Fruit fly (Drosophila melanogaster): ENCODE data around the gene nerfin-1.

Gene nerfin-1

DNA sequence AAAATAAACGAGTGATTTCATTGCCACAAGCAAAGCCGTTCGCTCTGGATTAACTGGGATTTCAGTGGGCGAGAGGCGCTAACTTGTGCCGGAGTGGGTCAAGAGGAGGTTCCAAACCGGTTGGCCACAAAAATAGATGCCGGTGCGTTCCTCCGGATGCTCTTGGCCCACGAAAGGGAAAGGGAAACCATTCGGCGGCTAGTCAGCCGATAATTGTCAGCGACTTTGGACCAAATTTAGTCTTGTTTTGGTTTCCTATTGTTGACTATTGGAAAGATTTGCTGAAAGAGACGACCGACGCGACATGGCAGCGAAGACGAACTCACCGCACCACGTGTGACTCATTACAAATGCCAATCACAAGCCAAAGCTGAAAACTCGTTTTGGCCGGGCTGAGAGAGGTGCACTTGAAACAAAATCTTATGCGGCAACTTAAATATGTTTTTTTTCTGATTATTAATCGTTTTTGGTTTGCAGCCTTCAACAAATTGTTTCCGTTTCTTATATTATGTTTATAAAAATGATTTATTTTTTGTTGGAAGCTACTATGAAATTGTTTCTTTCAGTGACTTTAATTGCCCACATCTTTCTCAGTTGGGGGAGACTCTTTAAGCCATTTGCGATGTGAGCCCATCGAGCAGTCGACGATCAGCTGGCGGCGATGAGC, 13.5 kb upstream of the nerfin-1 start, which contains the start of gene CG34056 (continued):
- TF ChIP-seq cad (GFP tag; optimal IDR thresholded peaks at IDR 0.05) (no peak), schlank (tag; optimal IDR thresholded peaks at IDR 0.05) (peak; percentile 49), hbn (GFP tag; IDR thresholded peaks at IDR 0.05; ENCODE audit: partially characterized antibody) (no peak), CG1024 (GFP tag; IDR thresholded peaks at IDR 0.05) (peak; percentile 92)

DNA sequence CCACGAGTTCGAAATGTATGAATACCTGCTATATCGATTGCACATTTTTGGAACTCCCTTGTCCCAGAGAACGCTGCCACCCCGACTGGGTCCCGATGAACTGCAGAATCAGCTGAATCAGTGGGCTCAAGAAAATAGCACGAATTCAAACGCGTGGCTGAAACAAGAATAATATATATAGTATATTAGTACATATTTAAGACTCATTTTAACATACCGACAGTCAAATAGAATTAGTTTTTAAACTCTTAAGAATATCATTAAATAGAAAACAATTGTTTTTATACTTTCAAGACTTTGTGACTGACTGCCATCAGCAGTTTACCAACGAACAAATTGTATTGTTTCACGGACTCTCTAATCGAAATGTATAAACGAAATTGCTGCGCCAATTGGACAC, 11.8 kb upstream of the nerfin-1 start, which contains the start of gene CG34057:
TSS of gene CG34057 (plus strand) at position 301 of the 400 bp plus-strand sequence.
- TF ChIP-seq CG11696 (GFP tag; IDR thresholded peaks at IDR 0.05) (no peak), CG15269 (tag; optimal IDR thresholded peaks at IDR 0.05) (no peak), scrt (GFP tag; optimal IDR thresholded peaks at IDR 0.05) (no peak), Myb (GFP tag; optimal IDR thresholded peaks at IDR 0.05) (no peak), zen (tag; optimal IDR thresholded peaks at IDR 0.05) (no peak), CG6683 (GFP tag; optimal IDR thresholded peaks at IDR 0.05) (no peak)

DNA sequence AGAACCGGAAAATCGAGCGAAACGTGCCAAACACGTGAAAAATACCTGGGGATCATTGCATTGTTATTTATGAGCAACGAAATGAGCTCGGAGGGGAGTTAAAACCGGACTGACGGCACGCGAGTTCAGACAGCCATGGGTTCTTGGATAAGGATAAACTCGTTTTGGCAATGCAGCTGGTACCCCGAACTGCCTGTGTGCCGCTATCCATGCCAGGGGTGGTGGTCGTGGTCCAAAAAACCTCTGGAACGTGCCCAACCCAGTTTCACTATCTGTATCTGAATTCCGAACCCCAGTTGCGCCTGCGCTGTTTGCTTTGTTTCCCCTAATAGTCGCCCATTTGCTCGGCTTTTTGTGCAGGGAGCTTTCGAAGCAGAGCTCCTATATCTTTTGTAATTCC, 9.6 kb upstream of the nerfin-1 start:
- TF ChIP-seq Hey (tag; optimal IDR thresholded peaks at IDR 0.05) (peak; percentile 68), sd (tag; optimal IDR thresholded peaks at IDR 0.05) (peak; percentile 42), bbx (GFP tag; IDR thresholded peaks at IDR 0.05; ENCODE audit: partially characterized antibody) (peak; percentile 36; the same call in 1 of the 2 replicates), so (GFP tag; IDR thresholded peaks at IDR 0.05) (no peak), nerfin-1 (tag; optimal IDR thresholded peaks at IDR 0.05) (peak; percentile 100), Lhr (GFP tag; optimal IDR thresholded peaks at IDR 0.05) (no peak), insv (GFP tag; optimal IDR thresholded peaks at IDR 0.05) (no peak), kni (GFP tag; optimal IDR thresholded peaks at IDR 0.05) (peak; percentile 33), sens (GFP tag) (peak; percentile 44), pros (GFP tag; optimal IDR thresholded peaks at IDR 0.05) (peak; percentile 61), Stat92E (GFP tag; optimal IDR thresholded peaks at IDR 0.05) (no peak), mld (GFP tag; IDR thresholded peaks at IDR 0.05; ENCODE audit: partially characterized antibody) (peak; percentile 57; the same call in 1 of the 3 replicates), prd (optimal IDR thresholded peaks at IDR 0.05) (no peak), prd (GFP tag; IDR thresholded peaks at IDR 0.05) (no peak), grau (tag; optimal IDR thresholded peaks at IDR 0.05) (no peak), CG2889 (GFP tag; IDR thresholded peaks at IDR 0.05) (no peak), gsb-n (tag; optimal IDR thresholded peaks at IDR 0.05) (peak; percentile 14), NFAT (GFP tag; IDR thresholded peaks at IDR 0.05) (no peak), gro (GFP tag; optimal IDR thresholded peaks at IDR 0.05) (no peak), CG6791 (GFP tag; IDR thresholded peaks at IDR 0.05; ENCODE audit: partially characterized antibody) (peak; percentile 46; the same call in 1 of the 3 replicates)

DNA sequence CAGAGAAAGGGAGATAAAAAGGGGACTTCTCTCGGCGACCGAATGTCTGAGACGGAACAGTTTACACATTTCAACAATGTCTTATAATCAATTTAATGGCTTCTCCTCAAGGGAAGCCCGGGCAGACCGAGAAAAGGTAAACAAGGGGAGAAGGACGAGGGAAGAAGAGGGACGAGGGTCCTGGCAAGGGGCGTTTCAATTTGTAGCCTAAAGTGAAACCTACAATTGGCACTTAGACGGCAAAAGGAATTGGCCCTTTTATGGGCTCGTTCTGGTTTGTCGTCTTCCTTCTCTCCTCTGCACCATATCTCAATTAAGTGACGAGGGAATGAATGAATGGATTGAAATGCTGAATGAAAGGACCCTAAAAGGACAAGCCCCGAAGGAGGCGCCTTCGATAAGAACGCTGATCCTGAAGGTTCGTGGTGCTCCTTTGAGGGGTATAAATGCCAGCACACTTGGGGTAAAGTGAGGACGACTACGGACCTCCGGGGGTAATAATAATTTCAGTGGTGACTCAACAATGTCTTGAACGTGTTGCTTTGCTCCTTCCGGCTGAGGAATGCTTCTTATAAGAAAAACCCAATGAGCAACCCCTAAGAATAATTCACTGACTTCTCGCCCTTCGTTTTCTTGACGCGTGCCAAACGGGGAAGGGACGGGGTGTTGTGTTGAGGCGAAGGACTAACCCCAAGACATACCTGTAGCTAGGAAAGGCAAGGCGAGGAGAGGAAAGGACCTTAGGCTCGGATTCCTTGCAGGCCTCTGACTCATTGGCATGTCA, 8.3 kb upstream of the nerfin-1 start:
- no peak for TF ChIP-seq CG12769 (tag; optimal IDR thresholded peaks at IDR 0.05)
- TF ChIP-seq wek (GFP tag; optimal IDR thresholded peaks at IDR 0.05), result no peak
- no peak for TF ChIP-seq vvl (GFP tag; IDR thresholded peaks at IDR 0.05)
- TF ChIP-seq CG1602 (GFP tag; optimal IDR thresholded peaks at IDR 0.05), result no peak
- TF ChIP-seq Med (GFP tag), result peak; percentile 61
- no peak for TF ChIP-seq CG17186 (GFP tag; optimal IDR thresholded peaks at IDR 0.05)
- no peak for TF ChIP-seq sens-2 (GFP tag; IDR thresholded peaks at IDR 0.05)
- TF ChIP-seq Bdp1 (GFP tag; optimal IDR thresholded peaks at IDR 0.05), result no peak
- TF ChIP-seq Ravus (GFP tag; IDR thresholded peaks at IDR 0.05), result no peak
- no peak for TF ChIP-seq hkb (optimal IDR thresholded peaks at IDR 0.05)
- TF ChIP-seq hkb (GFP tag; IDR thresholded peaks at IDR 0.05), result no peak
- TF ChIP-seq chn (GFP tag; optimal IDR thresholded peaks at IDR 0.05), result no peak
- no peak for TF ChIP-seq Antp (GFP tag; optimal IDR thresholded peaks at IDR 0.05)
- no peak for TF ChIP-seq tin (GFP tag; optimal IDR thresholded peaks at IDR 0.05)
- no peak for TF ChIP-seq CG12155 (GFP tag; optimal IDR thresholded peaks at IDR 0.05)
- TF ChIP-seq seq (GFP tag; IDR thresholded peaks at IDR 0.05), result no peak

Measured in whole organism, embryonic.